Fruit fly (Drosophila melanogaster): ENCODE results near the gene CG46042.

DNA sequence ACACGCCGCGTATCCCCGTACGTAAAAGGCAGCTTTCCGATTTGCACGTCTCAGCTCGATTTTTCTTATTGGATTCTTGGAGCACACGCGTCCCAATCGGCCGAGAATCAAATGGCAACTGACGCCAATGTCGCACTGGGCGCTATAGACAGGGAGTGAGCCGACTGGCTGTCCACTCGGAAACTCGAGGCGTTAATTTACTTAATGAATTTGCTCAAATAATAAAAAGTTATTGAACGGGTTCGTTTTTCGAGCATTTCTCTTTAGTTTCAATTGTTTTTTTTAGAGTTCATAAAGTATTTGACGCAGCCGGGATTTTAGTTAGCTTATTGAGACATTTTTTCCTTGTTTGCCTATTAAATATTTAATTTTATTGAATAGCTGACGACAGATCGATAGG, 16.9 kb downstream of the CG46042 start, which contains the start of gene CG4462:
- no peak for TF ChIP-seq ttk (optimal IDR thresholded peaks at IDR 0.05)
- no peak for TF ChIP-seq Sin3A (optimal IDR thresholded peaks at IDR 0.05)
- no peak for TF ChIP-seq h (optimal IDR thresholded peaks at IDR 0.05)
- TF ChIP-seq insv (optimal IDR thresholded peaks at IDR 0.05), result no peak
- no peak for TF ChIP-seq Myc (optimal IDR thresholded peaks at IDR 0.05)
- TF ChIP-seq psq (optimal IDR thresholded peaks at IDR 0.05), result no peak

Measured in Kc167 (cell line).